Worm (Caenorhabditis elegans): Measurements from ENCODE around the gene citk-1.

citk-1 gene

DNA sequence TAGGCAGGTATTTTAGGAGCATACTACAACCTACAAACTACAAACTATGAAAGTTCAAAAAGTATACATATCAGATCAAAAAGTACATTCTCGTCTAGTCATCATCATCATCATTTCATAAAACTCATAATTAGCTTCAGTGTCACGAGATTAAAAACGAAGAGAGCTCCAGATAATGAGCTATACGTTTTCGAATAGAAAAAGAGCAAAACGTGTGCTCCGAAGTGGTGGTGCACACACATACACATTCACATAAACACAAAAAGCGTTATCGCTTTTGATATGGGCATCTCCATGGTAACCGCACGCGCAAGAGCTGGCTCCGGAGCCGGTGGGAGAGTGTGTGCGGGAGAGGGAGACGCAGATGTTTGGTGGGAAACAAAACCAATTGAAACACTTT, 55.6 kb downstream of the citk-1 start:
- TF ChIP-seq zag-1 (tag; optimal IDR thresholded peaks at IDR 0.05) (no peak), lsy-2 (tag; optimal IDR thresholded peaks at IDR 0.05) (no peak), zip-2 (tag; optimal IDR thresholded peaks at IDR 0.05) (no peak), unc-62 (GFP tag; optimal IDR thresholded peaks at IDR 0.05 in 1 of 2) (no peak), unc-62 (tag; optimal IDR thresholded peaks at IDR 0.05) (no peak), lin-15B (tag; optimal IDR thresholded peaks at IDR 0.05) (no peak), tag-97 (GFP tag; IDR thresholded peaks at IDR 0.05) (no peak), pha-4 (GFP tag; IDR thresholded peaks at IDR 0.05) (no peak), pha-4 (tag; optimal IDR thresholded peaks at IDR 0.05) (no peak), ztf-7 (tag; optimal IDR thresholded peaks at IDR 0.05) (no peak), F26F4.8 (GFP tag; conservative IDR thresholded peaks at IDR 0.05) (no peak), nhr-48 (tag; optimal IDR thresholded peaks at IDR 0.05) (no peak), rbr-2 (tag; optimal IDR thresholded peaks at IDR 0.05) (no peak), hmg-1.1 (GFP tag; IDR thresholded peaks at IDR 0.05) (no peak)

Measured in whole organism, L4 larva.